Fruit fly (Drosophila melanogaster): ENCODE measurements around the gene CG12347.

CG12347 gene

dm6 chr3R:17951780-17952179 is 45.5 kb downstream of the CG12347 start:
- TF ChIP-seq CG6854 (GFP tag; optimal IDR thresholded peaks at IDR 0.05) = no peak
- TF ChIP-seq Eip78C (GFP tag) = peak; percentile 65
- no peak for TF ChIP-seq CG10631 (GFP tag; optimal IDR thresholded peaks at IDR 0.05)
- no peak for TF ChIP-seq CG11762 (GFP tag; optimal IDR thresholded peaks at IDR 0.05; ENCODE audit: insufficient read depth)
- no peak for TF ChIP-seq CG6163 (GFP tag; IDR thresholded peaks at IDR 0.05)
- TF ChIP-seq Sox15 (GFP tag; optimal IDR thresholded peaks at IDR 0.05) = no peak
- TF ChIP-seq Sox102F (GFP tag; optimal IDR thresholded peaks at IDR 0.05) = no peak
- no peak for TF ChIP-seq CG6792 (GFP tag; optimal IDR thresholded peaks at IDR 0.05)
- TF ChIP-seq Ets96B (tag; optimal IDR thresholded peaks at IDR 0.05) = peak; percentile 8
- no peak for TF ChIP-seq Sox14 (GFP tag; optimal IDR thresholded peaks at IDR 0.05)
- TF ChIP-seq Eip75B (GFP tag; optimal IDR thresholded peaks at IDR 0.05) = peak; percentile 2
- TF ChIP-seq svp (GFP tag) = peak; percentile 56
- no peak for TF ChIP-seq pdm3 (GFP tag; optimal IDR thresholded peaks at IDR 0.05)
- no peak for TF ChIP-seq CG1621 (tag; optimal IDR thresholded peaks at IDR 0.05)
- TF ChIP-seq CG3032 (tag; optimal IDR thresholded peaks at IDR 0.05) = peak; percentile 4
- TF ChIP-seq esn (GFP tag; optimal IDR thresholded peaks at IDR 0.05) = no peak
- TF ChIP-seq eg (GFP tag; IDR thresholded peaks at IDR 0.05) = no peak
- TF ChIP-seq Gug (GFP tag; IDR thresholded peaks at IDR 0.05) = no peak

dm6 chr3R:17952412-17952811 is 46.2 kb downstream of the CG12347 start:
- no peak for TF ChIP-seq CG16779 (tag; optimal IDR thresholded peaks at IDR 0.05)
- peak; percentile 34 to 88 for TF ChIP-seq ss (GFP tag; optimal IDR thresholded peaks at IDR 0.05)

dm6 chr3R:17953884-17954283 is 47.6 kb downstream of the CG12347 start:
- TF ChIP-seq CG8119 (GFP tag; IDR thresholded peaks at IDR 0.05) (peak; percentile 50; the same call in 1 of the 3 replicates), CG8319 (GFP tag; optimal IDR thresholded peaks at IDR 0.05) (no peak), svp (GFP tag) (no peak), salr (GFP tag; optimal IDR thresholded peaks at IDR 0.05) (peak in 1 of 2 experiments; percentile 49), CG10669 (GFP tag; optimal IDR thresholded peaks at IDR 0.05) (no peak), Sox15 (GFP tag; optimal IDR thresholded peaks at IDR 0.05) (no peak), Hr4 (GFP tag; optimal IDR thresholded peaks at IDR 0.05) (peak; percentile 37), eg (GFP tag; IDR thresholded peaks at IDR 0.05) (0 out of 3 replicates have a peak, but pooled peaks have one; percentile 16), CG6163 (GFP tag; IDR thresholded peaks at IDR 0.05) (0 out of 3 replicates have a peak, but pooled peaks have one; percentile 10), Eip78C (GFP tag) (peak; percentile 63), CG32006 (GFP tag; optimal IDR thresholded peaks at IDR 0.05) (peak; percentile 55), CG4318 (GFP tag; optimal IDR thresholded peaks at IDR 0.05) (no peak), pdm3 (GFP tag; optimal IDR thresholded peaks at IDR 0.05) (no peak), CG15336 (GFP tag; IDR thresholded peaks at IDR 0.05) (peak; percentile 62), CG6808 (GFP tag; optimal IDR thresholded peaks at IDR 0.05) (no peak), CG1621 (tag; optimal IDR thresholded peaks at IDR 0.05) (no peak), CG11294 (GFP tag; IDR thresholded peaks at IDR 0.05) (no peak), CG8632 (GFP tag; optimal IDR thresholded peaks at IDR 0.05) (no peak)

DNA sequence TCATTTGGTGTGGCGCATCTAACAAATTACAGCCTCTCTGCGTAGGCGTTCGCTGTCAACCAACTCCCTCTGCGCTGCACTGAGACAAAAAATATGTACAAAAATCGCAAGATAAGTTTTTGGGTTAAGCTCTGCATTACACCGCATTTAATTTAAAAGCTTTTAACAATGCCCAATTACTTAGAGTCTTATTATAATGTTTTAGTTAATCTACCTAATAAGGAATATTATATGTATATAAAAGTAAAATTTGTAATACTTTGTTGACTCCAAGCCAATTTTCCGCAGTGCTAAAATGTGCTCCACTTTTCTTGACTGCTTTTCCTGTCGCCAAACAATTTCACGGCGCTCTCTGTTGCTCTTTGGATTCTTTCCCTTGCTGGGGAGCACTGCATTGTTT is 49.5 kb downstream of the CG12347 start:
- peak; percentile 46; the same call in 1 of the 3 replicates for TF ChIP-seq CG6163 (GFP tag; IDR thresholded peaks at IDR 0.05)
- TF ChIP-seq CG4318 (GFP tag; optimal IDR thresholded peaks at IDR 0.05) = peak; percentile 42
- peak; percentile 66 for TF ChIP-seq Eip78C (GFP tag)
- TF ChIP-seq CG3032 (tag; optimal IDR thresholded peaks at IDR 0.05) = peak; percentile 7
- no peak for TF ChIP-seq topi (GFP tag; optimal IDR thresholded peaks at IDR 0.05)
- TF ChIP-seq CG15336 (GFP tag; IDR thresholded peaks at IDR 0.05) = peak; percentile 73
- TF ChIP-seq dac (GFP tag; optimal IDR thresholded peaks at IDR 0.05) = peak; percentile 12
- TF ChIP-seq CG3919 (GFP tag; optimal IDR thresholded peaks at IDR 0.05) = peak; percentile 26
- TF ChIP-seq CG11294 (GFP tag; IDR thresholded peaks at IDR 0.05) = no peak
- no peak for TF ChIP-seq Hr39 (GFP tag; optimal IDR thresholded peaks at IDR 0.05)
- TF ChIP-seq CG32006 (GFP tag; optimal IDR thresholded peaks at IDR 0.05) = peak; percentile 76
- peak; percentile 40; the same call in 1 of the 3 replicates for TF ChIP-seq eg (GFP tag; IDR thresholded peaks at IDR 0.05)
- peak; percentile 11 for TF ChIP-seq Lpt (GFP tag; optimal IDR thresholded peaks at IDR 0.05)
- peak; percentile 50 for TF ChIP-seq Hr4 (GFP tag; optimal IDR thresholded peaks at IDR 0.05)
- TF ChIP-seq svp (GFP tag) = peak; percentile 60
- 0 out of 2 replicates have a peak, but pooled peaks have one; percentile 15 for TF ChIP-seq Gug (GFP tag; IDR thresholded peaks at IDR 0.05)
- TF ChIP-seq CG8119 (GFP tag; IDR thresholded peaks at IDR 0.05) = peak; percentile 67; the same call in 2 of the 3 replicates
- TF ChIP-seq OdsH (GFP tag; optimal IDR thresholded peaks at IDR 0.05) = peak; percentile 37
- peak; percentile 33 for TF ChIP-seq achi (GFP tag; optimal IDR thresholded peaks at IDR 0.05)
- TF ChIP-seq CG10631 (GFP tag; optimal IDR thresholded peaks at IDR 0.05) = peak; percentile 45
- TF ChIP-seq Hr38 (GFP tag; optimal IDR thresholded peaks at IDR 0.05) = no peak
- TF ChIP-seq CG6276 (GFP tag; optimal IDR thresholded peaks at IDR 0.05) = peak; percentile 45
- TF ChIP-seq salr (GFP tag; optimal IDR thresholded peaks at IDR 0.05) = peak in 1 of 2 experiments; percentile 57
- no peak for TF ChIP-seq CG10669 (GFP tag; optimal IDR thresholded peaks at IDR 0.05)
